Worm (Caenorhabditis elegans): Measurements from ENCODE around the gene srj-22.

- TF ChIP-seq ceh-39 (tag; optimal IDR thresholded peaks at IDR 0.05) (no peak), ces-1 (GFP tag; optimal IDR thresholded peaks at IDR 0.05) (no peak), lsy-2 (tag; optimal IDR thresholded peaks at IDR 0.05) (no peak), mab-5 (tag; optimal IDR thresholded peaks at IDR 0.05) (no peak), mep-1 (tag; optimal IDR thresholded peaks at IDR 0.05) (peak; percentile 2), cnd-1 (tag; optimal IDR thresholded peaks at IDR 0.05) (no peak), nhr-28 (tag; optimal IDR thresholded peaks at IDR 0.05) (no peak), nhr-76 (tag; optimal IDR thresholded peaks at IDR 0.05) (no peak)
Measured at ce11 chrV:10721912-10722426, 21.6 kb downstream of the srj-22 start.

Data from whole organism, mixed stage, embryonic.